Worm (Caenorhabditis elegans) whole organism, young adult: ENCODE data around the gene tag-124.

Source experiments
- B0336.3 ChIP-seq: fragments of 200-800 bp; sonication (Bioruptor generic); IDR thresholded peaks from 2 replicates; pipeline ENCODE4 v1.3.6; 2022; ENCODE audit warnings: missing genetic modification characterization, missing compliant biosample characterization
- C17E4.6 ChIP-seq: fragments of 200-800 bp; sonication (Bioruptor generic); IDR thresholded peaks from 2 replicates; pipeline ENCODE4 v1.3.6; 2022; ENCODE audit warnings: missing genetic modification reagents, missing genetic modification characterization, missing compliant biosample characterization
- F10E7.11 ChIP-seq: sonication (generic microtip); optimal IDR thresholded peaks from 2 replicates; lab custom pipeline; 2017; ENCODE audit warnings: mild to moderate bottlenecking, missing genetic modification characterization, moderate library complexity, missing compliant biosample characterization
- F22D6.2 ChIP-seq: sonication (generic microtip); optimal IDR thresholded peaks from 2 replicates; lab custom pipeline; 2016; ENCODE audit warnings: mild to moderate bottlenecking, missing genetic modification characterization, missing compliant biosample characterization
- F23B12.7 ChIP-seq: sonication (generic microtip); optimal IDR thresholded peaks from 2 replicates; lab custom pipeline; 2017; ENCODE audit warnings: missing genetic modification characterization, mild to moderate bottlenecking, missing compliant biosample characterization, antibody characterized with exemption, moderate library complexity; ENCODE audit not compliant: insufficient read depth
- F33H1.4 ChIP-seq: fragments of 200-800 bp; sonication (Bioruptor generic); IDR thresholded peaks from 2 replicates; pipeline ENCODE4 v1.3.6; 2022; ENCODE audit warnings: missing genetic modification reagents, missing genetic modification characterization, missing compliant biosample characterization
- F55B11.4 ChIP-seq: sonication (generic microtip); optimal IDR thresholded peaks from 2 replicates; lab custom pipeline; 2016; ENCODE audit warnings: missing compliant biosample characterization, missing genetic modification characterization, borderline replicate concordance; ENCODE audit not compliant: insufficient read depth
- F57A8.1 ChIP-seq: fragments of 200-800 bp; sonication (Bioruptor generic); optimal IDR thresholded peaks from 2 replicates; lab custom pipeline; 2018; ENCODE audit warnings: mild to moderate bottlenecking, missing genetic modification characterization, moderate library complexity, missing compliant biosample characterization
- K12H6.12 ChIP-seq: fragments of 200-800 bp; sonication (Bioruptor generic); optimal IDR thresholded peaks from 2 replicates; lab custom pipeline; 2018; ENCODE audit warnings: mild to moderate bottlenecking, missing genetic modification characterization, missing compliant biosample characterization
- T26A5.8 ChIP-seq: sonication (generic microtip); optimal IDR thresholded peaks from 2 replicates; lab custom pipeline; 2016; ENCODE audit warnings: missing genetic modification characterization, missing compliant biosample characterization
- ZK185.1 ChIP-seq: sonication (generic microtip); optimal IDR thresholded peaks from 2 replicates; lab custom pipeline; 2016; ENCODE audit warnings: mild to moderate bottlenecking, missing genetic modification characterization, missing compliant biosample characterization; ENCODE audit not compliant: poor library complexity, severe bottlenecking
- akir-1 ChIP-seq: fragments of 200-800 bp; sonication (Bioruptor generic); optimal IDR thresholded peaks from 2 replicates; lab custom pipeline; 2018; ENCODE audit warnings: mild to moderate bottlenecking, missing genetic modification characterization, moderate library complexity, missing compliant biosample characterization
- athp-1 ChIP-seq: sonication (generic microtip); optimal IDR thresholded peaks from 2 replicates; lab custom pipeline; 2017; ENCODE audit warnings: mild to moderate bottlenecking, missing genetic modification characterization, missing compliant biosample characterization
- attf-6 ChIP-seq: fragments of 200-800 bp; sonication (Bioruptor generic); IDR thresholded peaks from 2 replicates; pipeline ENCODE4 v1.3.6; 2022; ENCODE audit warnings: missing genetic modification reagents, missing genetic modification characterization, missing compliant biosample characterization
- ccch-3 ChIP-seq: fragments of 200-800 bp; sonication (Bioruptor generic); optimal IDR thresholded peaks from 2 replicates; lab custom pipeline; 2018; ENCODE audit warnings: mild to moderate bottlenecking, missing genetic modification characterization, missing compliant biosample characterization
- cebp-1 ChIP-seq, 2 experiments: fragments of 200-800 bp in 1 of 2; sonication (Bioruptor generic) in 1 of 2; sonication (generic microtip) in 1 of 2; IDR thresholded peaks in 1 of 2; optimal IDR thresholded peaks in 1 of 2; 2 replicates each; pipeline versions ENCODE4 v1.3.6 to Lab custom; 2017 to 2022; ENCODE audit warnings: missing compliant biosample characterization in 2 of 2, missing genetic modification characterization in 2 of 2, mild to moderate bottlenecking in 1 of 2, missing genetic modification reagents in 1 of 2, moderate library complexity in 1 of 2
- ceh-40 ChIP-seq: fragments of 200-800 bp; sonication (Bioruptor generic); IDR thresholded peaks from 2 replicates; pipeline ENCODE4 v1.3.6; 2022; ENCODE audit warnings: missing genetic modification characterization, missing compliant biosample characterization
- ceh-91 ChIP-seq: fragments of 200-800 bp; sonication (Bioruptor generic); IDR thresholded peaks from 2 replicates; pipeline ENCODE4 v1.3.6; 2022; ENCODE audit warnings: missing genetic modification reagents, missing genetic modification characterization, missing compliant biosample characterization
- egl-18 ChIP-seq: fragments of 200-800 bp; sonication (Bioruptor generic); IDR thresholded peaks from 2 replicates; pipeline ENCODE4 v1.3.6; 2022; ENCODE audit warnings: missing genetic modification reagents, missing genetic modification characterization, missing compliant biosample characterization
- egrh-3 ChIP-seq: fragments of 200-800 bp; sonication (Bioruptor generic); IDR thresholded peaks from 2 replicates; pipeline ENCODE4 v1.3.6; 2022; ENCODE audit warnings: missing genetic modification reagents, missing genetic modification characterization, missing compliant biosample characterization
- ekl-4 ChIP-seq: fragments of 200-800 bp; sonication (Bioruptor generic); IDR thresholded peaks from 2 replicates; pipeline ENCODE4 v1.3.6; 2022; ENCODE audit warnings: missing genetic modification reagents, missing genetic modification characterization, missing compliant biosample characterization
- gei-17 ChIP-seq: fragments of 200-800 bp; sonication (Bioruptor generic); optimal IDR thresholded peaks from 2 replicates; lab custom pipeline; 2018; ENCODE audit warnings: mild to moderate bottlenecking, missing genetic modification characterization, missing compliant biosample characterization
- him-1 ChIP-seq: sonication (generic microtip); optimal IDR thresholded peaks from 2 replicates; lab custom pipeline; 2016; ENCODE audit warnings: missing genotype, missing genetic modification reagents, missing genetic modification characterization, missing compliant biosample characterization
- hmg-20 ChIP-seq: fragments of 200-800 bp; sonication (Bioruptor generic); IDR thresholded peaks from 2 replicates; pipeline ENCODE4 v1.3.6; 2022; ENCODE audit warnings: missing genetic modification reagents, missing genetic modification characterization, missing compliant biosample characterization
- hsf-1 ChIP-seq: fragments of 200-800 bp; sonication (Bioruptor generic); IDR thresholded peaks from 2 replicates; pipeline ENCODE4 v1.3.6; 2022; ENCODE audit warnings: missing genetic modification reagents, missing genetic modification characterization, missing compliant biosample characterization
- lag-1 ChIP-seq: fragments of 200-800 bp; sonication (Bioruptor generic); IDR thresholded peaks from 2 replicates; pipeline ENCODE4 v1.3.6; 2022; ENCODE audit warnings: missing genetic modification reagents, missing genetic modification characterization, missing compliant biosample characterization
- let-607 ChIP-seq, 2 experiments: fragments of 200-800 bp in 1 of 2; sonication (Bioruptor generic) in 1 of 2; sonication (generic microtip) in 1 of 2; optimal IDR thresholded peaks; 2 replicates each; lab custom pipeline; 2016 to 2018; ENCODE audit warnings: mild to moderate bottlenecking in 2 of 2, missing compliant biosample characterization in 2 of 2, missing genetic modification characterization in 2 of 2, moderate library complexity in 2 of 2, missing genotype in 1 of 2
- lin-26 ChIP-seq: fragments of 200-800 bp; sonication (Bioruptor generic); IDR thresholded peaks from 2 replicates; pipeline ENCODE4 v1.3.6; 2022; ENCODE audit warnings: missing genetic modification reagents, missing genetic modification characterization, missing compliant biosample characterization
- lsy-27 ChIP-seq: sonication (generic microtip); optimal IDR thresholded peaks from 2 replicates; lab custom pipeline; 2017; ENCODE audit warnings: missing genetic modification characterization, mild to moderate bottlenecking, missing compliant biosample characterization, antibody characterized with exemption, missing genotype, borderline replicate concordance; ENCODE audit not compliant: insufficient read depth
- madf-10 ChIP-seq: sonication (generic microtip); optimal IDR thresholded peaks from 2 replicates; lab custom pipeline; 2016; ENCODE audit warnings: mild to moderate bottlenecking, missing genetic modification characterization, missing compliant biosample characterization
- nfya-2 ChIP-seq: fragments of 200-800 bp; sonication (Bioruptor generic); IDR thresholded peaks from 2 replicates; pipeline ENCODE4 v1.3.6; 2022; ENCODE audit warnings: missing genetic modification reagents, missing genetic modification characterization, missing compliant biosample characterization
- nhr-179 ChIP-seq: sonication (generic microtip); optimal IDR thresholded peaks from 2 replicates; lab custom pipeline; 2016; ENCODE audit warnings: mild to moderate bottlenecking, missing genetic modification characterization, missing compliant biosample characterization
- nhr-27 ChIP-seq: fragments of 200-800 bp; sonication (Bioruptor generic); optimal IDR thresholded peaks from 2 replicates; lab custom pipeline; 2018; ENCODE audit warnings: mild to moderate bottlenecking, missing genetic modification characterization, moderate library complexity, missing compliant biosample characterization
- pha-4 ChIP-seq: fragments of 150-350 bp; sonication (generic microtip); optimal IDR thresholded peaks from 2 replicates; lab custom pipeline; 2014; ENCODE audit warnings: missing biosample characterization, missing genetic modification reagents, missing genetic modification characterization
- snpc-1.1 ChIP-seq: sonication (generic microtip); optimal IDR thresholded peaks from 2 replicates; lab custom pipeline; 2017; ENCODE audit warnings: missing genetic modification characterization, mild to moderate bottlenecking, missing compliant biosample characterization, antibody characterized with exemption, moderate library complexity, missing genotype, missing genetic modification reagents; ENCODE audit not compliant: insufficient read depth
- tbx-9 ChIP-seq: sonication (generic microtip); optimal IDR thresholded peaks from 2 replicates; lab custom pipeline; 2016; ENCODE audit warnings: borderline replicate concordance, missing genetic modification characterization, inconsistent platforms, missing compliant biosample characterization
- tlf-1 ChIP-seq: fragments of 200-800 bp; sonication (Bioruptor generic); optimal IDR thresholded peaks from 2 replicates; lab custom pipeline; 2018; ENCODE audit warnings: mild to moderate bottlenecking, missing genetic modification characterization, missing compliant biosample characterization
- unc-130 ChIP-seq: sonication (generic microtip); optimal IDR thresholded peaks from 2 replicates; lab custom pipeline; 2016; ENCODE audit warnings: missing genetic modification reagents, missing genetic modification characterization, missing compliant biosample characterization
- unc-62 ChIP-seq: fragments of 150-350 bp; optimal IDR thresholded peaks from 2 replicates; lab custom pipeline; 2014; ENCODE audit warnings: missing biosample characterization, missing genetic modification reagents, missing genetic modification characterization
- xnd-1 ChIP-seq: sonication (generic microtip); optimal IDR thresholded peaks from 2 replicates; lab custom pipeline; 2016; ENCODE audit warnings: missing genotype, missing genetic modification reagents, missing genetic modification characterization, missing compliant biosample characterization
- zfh-2 ChIP-seq: fragments of 200-800 bp; sonication (Bioruptor generic); conservative IDR thresholded peaks from 2 replicates; pipeline ENCODE4 v1.3.6; 2022; ENCODE audit warnings: missing genetic modification reagents, missing genetic modification characterization, missing compliant biosample characterization
- ztf-22 ChIP-seq: fragments of 200-800 bp; sonication (Bioruptor generic); optimal IDR thresholded peaks from 2 replicates; lab custom pipeline; 2018; ENCODE audit warnings: mild to moderate bottlenecking, missing genetic modification characterization, moderate library complexity, missing compliant biosample characterization
- ztf-25 ChIP-seq: fragments of 200-800 bp; sonication (Bioruptor generic); IDR thresholded peaks from 2 replicates; pipeline ENCODE4 v1.3.6; 2022; ENCODE audit warnings: missing genetic modification reagents, missing genetic modification characterization, missing compliant biosample characterization
- ztf-26 ChIP-seq: sonication (generic microtip); optimal IDR thresholded peaks from 2 replicates; lab custom pipeline; 2017; ENCODE audit warnings: missing genetic modification characterization, missing compliant biosample characterization
- ztf-6 ChIP-seq: fragments of 200-800 bp; sonication (Bioruptor generic); IDR thresholded peaks from 2 replicates; pipeline ENCODE4 v1.3.6; 2022; ENCODE audit warnings: missing genetic modification reagents, missing genetic modification characterization, missing compliant biosample characterization

tag-124 gene

DNA sequence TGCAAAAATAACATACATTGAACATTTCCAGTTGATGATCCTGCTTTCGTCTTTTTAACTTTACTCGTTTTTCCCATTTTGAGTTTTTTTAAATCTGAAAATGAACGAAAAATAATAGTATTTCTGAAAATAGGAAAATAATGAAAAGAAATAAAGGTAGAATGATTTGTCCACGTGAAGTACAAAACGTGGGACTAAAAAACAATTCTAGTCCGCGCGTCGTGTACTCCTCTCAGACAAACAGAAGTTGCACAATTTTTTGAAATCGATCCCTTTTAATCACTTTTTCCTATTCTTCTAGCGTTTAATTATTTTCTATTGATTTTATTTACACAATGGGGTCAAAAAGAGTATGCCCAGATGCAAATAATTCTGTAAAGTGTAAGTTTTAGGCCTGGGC lies at the start of gene tag-124, which contains the start of gene E02H1.1 (continued):
- peak; percentile 40 for TF ChIP-seq him-1 (tag; lab: Kevin White, UChicago)
- peak in 1 of 2 experiments; percentile 62 for TF ChIP-seq let-607 (tag; optimal IDR thresholded peaks at IDR 0.05; lab: Kevin White, UChicago)
- TF ChIP-seq tlf-1 (GFP tag; lab: Kevin White, UChicago) = no peak
- TF ChIP-seq F10E7.11 (tag; lab: Kevin White, UChicago) = no peak
- TF ChIP-seq egl-18 (GFP tag; lab: Robert Waterston, UW) = no peak
- TF ChIP-seq ztf-25 = no peak
- no peak for TF ChIP-seq ceh-40
- no peak for TF ChIP-seq T26A5.8
- TF ChIP-seq xnd-1 (tag; lab: Kevin White, UChicago) = peak; percentile 2
- no peak for TF ChIP-seq nfya-2 (GFP tag; lab: Robert Waterston, UW)
- peak; percentile 93 for TF ChIP-seq ZK185.1
- no peak for TF ChIP-seq gei-17 (GFP tag; lab: Kevin White, UChicago)
- TF ChIP-seq attf-6 = 0 out of 2 replicates have a peak, but pooled peaks have one; percentile 31
- TF ChIP-seq F33H1.4 (GFP tag; lab: Robert Waterston, UW) = peak; percentile 57
- TF ChIP-seq ekl-4 (GFP tag; lab: Robert Waterston, UW) = no peak
- no peak for TF ChIP-seq hmg-20 (GFP tag; lab: Robert Waterston, UW)
- peak; percentile 82 for TF ChIP-seq unc-130 (GFP tag; lab: Kevin White, UChicago)
- TF ChIP-seq ceh-91 = no peak
- TF ChIP-seq akir-1 (GFP tag; lab: Kevin White, UChicago) = peak; percentile 33
- no peak for TF ChIP-seq snpc-1.1 (tag; lab: Kevin White, UChicago)
- TF ChIP-seq F23B12.7 = no peak
- TF ChIP-seq egrh-3 = no peak
- no peak for TF ChIP-seq F22D6.2 (tag; lab: Kevin White, UChicago)
- TF ChIP-seq F55B11.4 (tag; lab: Kevin White, UChicago) = no peak
- TF ChIP-seq F57A8.1 = no peak
- TF ChIP-seq K12H6.12 (tag; lab: Kevin White, UChicago) = peak; percentile 48
- TF ChIP-seq ccch-3 = peak; percentile 5
- no peak for TF ChIP-seq ztf-22 (GFP tag; lab: Kevin White, UChicago)

ce11 chrII:9542785-9543184 lies 48.3 kb upstream of the tag-124 start, which contains the start of gene sra-4:
Gene sra-4 (minus strand): TSS chrII:9542885.
- TF ChIP-seq let-607 (tag; optimal IDR thresholded peaks at IDR 0.05; lab: Kevin White, UChicago) (no peak), egl-18 (GFP tag; lab: Robert Waterston, UW) (no peak), hmg-20 (GFP tag; lab: Robert Waterston, UW) (no peak), K12H6.12 (tag; lab: Kevin White, UChicago) (no peak), tbx-9 (no peak), nfya-2 (GFP tag; lab: Robert Waterston, UW) (no peak), nhr-179 (tag; lab: Kevin White, UChicago) (no peak), C17E4.6 (no peak), nhr-27 (tag; lab: Kevin White, UChicago) (no peak), lsy-27 (tag; lab: Kevin White, UChicago) (no peak), T26A5.8 (no peak)

DNA sequence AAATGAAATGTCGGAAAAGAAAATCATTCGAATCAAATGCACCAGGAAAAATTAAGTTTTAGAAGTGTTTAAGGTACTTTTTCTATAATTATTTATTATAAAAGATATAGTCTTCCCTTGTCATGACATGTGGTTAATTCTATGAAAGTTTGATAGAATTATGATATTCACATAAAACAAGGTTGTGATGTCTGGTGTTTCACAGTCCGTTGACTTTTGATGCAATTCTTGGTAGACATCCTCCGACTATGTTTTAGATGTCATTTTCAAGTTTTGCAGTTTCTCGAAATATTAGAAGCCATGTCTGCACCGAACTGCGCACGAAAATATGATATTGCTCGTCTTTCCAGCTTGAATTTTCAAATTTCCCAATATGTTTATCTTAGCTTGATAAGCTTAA lies 46.7 kb upstream of the tag-124 start, which contains the start of gene sra-7:
sra-7 (plus strand) TSS at position 301 of the 400 bp plus-strand sequence.
- TF ChIP-seq unc-62 (GFP tag; lab: Kevin White, UChicago) (no peak), madf-10 (tag; lab: Kevin White, UChicago) (no peak), T26A5.8 (no peak), lag-1 (no peak), pha-4 (no peak), lin-26 (GFP tag; lab: Robert Waterston, UW) (no peak), ztf-6 (GFP tag; lab: Robert Waterston, UW) (no peak), hsf-1 (no peak), zfh-2 (no peak), ztf-26 (tag; lab: Kevin White, UChicago) (no peak), athp-1 (tag; lab: Kevin White, UChicago) (no peak), B0336.3 (GFP tag; lab: Robert Waterston, UW) (no peak), hmg-20 (GFP tag; lab: Robert Waterston, UW) (no peak), cebp-1 (GFP tag; IDR thresholded peaks at IDR 0.05; lab: Robert Waterston, UW) (no peak), cebp-1 (tag; optimal IDR thresholded peaks at IDR 0.05; lab: Kevin White, UChicago) (no peak), ekl-4 (GFP tag; lab: Robert Waterston, UW) (no peak), xnd-1 (tag; lab: Kevin White, UChicago) (no peak)
